Worm (Caenorhabditis elegans) whole organism, L1 larva: ENCODE results near the gene R160.3.

ENCODE experiments used
- C04F5.9 ChIP-seq: sonication (generic microtip); optimal IDR thresholded peaks from 2 replicates; lab custom pipeline; 2016; ENCODE audit warnings: missing genetic modification characterization, missing compliant biosample characterization
- C16A3.4 ChIP-seq: fragments of 150-350 bp; optimal IDR thresholded peaks from 2 replicates; lab custom pipeline; 2014; ENCODE audit warnings: missing biosample characterization, missing genetic modification characterization
- F16B12.6 ChIP-seq: fragments of 150-350 bp; optimal IDR thresholded peaks from 2 replicates; lab custom pipeline; 2014; ENCODE audit warnings: missing biosample characterization, missing genetic modification characterization
- Y116A8C.19 ChIP-seq: sonication (generic microtip); optimal IDR thresholded peaks from 2 replicates; lab custom pipeline; 2016; ENCODE audit warnings: missing compliant biosample characterization, missing genetic modification characterization, borderline replicate concordance
- aly-2 ChIP-seq: fragments of 150-350 bp; optimal IDR thresholded peaks from 2 replicates; lab custom pipeline; 2014; ENCODE audit warnings: missing biosample characterization, missing genetic modification characterization
- ceh-63 ChIP-seq: fragments of 200-800 bp; sonication (Bioruptor generic); optimal IDR thresholded peaks from 2 replicates; lab custom pipeline; 2018; ENCODE audit warnings: mild to moderate bottlenecking, missing genetic modification characterization, missing compliant biosample characterization
- ceh-8 ChIP-seq: fragments of 200-800 bp; sonication (Bioruptor generic); optimal IDR thresholded peaks from 2 replicates; lab custom pipeline; 2018; ENCODE audit warnings: mild to moderate bottlenecking, missing genetic modification characterization, moderate library complexity, missing compliant biosample characterization
- ceh-82 ChIP-seq, 3 experiments: fragments of 150-350 bp in 1 of 3; sonication (generic microtip) in 2 of 3; optimal IDR thresholded peaks; 2 replicates each; lab custom pipeline; 2014 to 2017; ENCODE audit warnings: missing biosample characterization in 3 of 3, missing genetic modification characterization in 3 of 3
- ceh-88 ChIP-seq: fragments of 200-800 bp; sonication (Bioruptor generic); IDR thresholded peaks from 2 replicates; pipeline ENCODE4 v1.3.6; 2022; ENCODE audit warnings: missing genetic modification characterization, missing compliant biosample characterization
- ceh-90 ChIP-seq: sonication (generic microtip); optimal IDR thresholded peaks from 2 replicates; lab custom pipeline; 2016; ENCODE audit warnings: missing genetic modification characterization, missing compliant biosample characterization
- dpl-1 ChIP-seq, 3 experiments: fragments of 150-350 bp in 2 of 3; sonication (generic microtip) in 1 of 3; optimal IDR thresholded peaks; 2 replicates each; lab custom pipeline; 2014 to 2017; ENCODE audit warnings: missing biosample characterization in 3 of 3, missing genetic modification characterization in 3 of 3, missing genetic modification reagents in 3 of 3
- egl-27 ChIP-seq, 2 experiments: fragments of 150-350 bp in 1 of 2; sonication (generic microtip); optimal IDR thresholded peaks; 3 replicates each; lab custom pipeline; 2017 to 2018; ENCODE audit warnings: missing biosample characterization in 2 of 2, missing genetic modification characterization in 2 of 2, missing genetic modification reagents in 2 of 2
- elt-2 ChIP-seq: sonication (generic microtip); optimal IDR thresholded peaks from 2 replicates; lab custom pipeline; 2016; ENCODE audit warnings: missing genetic modification characterization, mild to moderate bottlenecking, inconsistent platforms, missing compliant biosample characterization, missing genetic modification reagents
- elt-3 ChIP-seq, 6 experiments: fragments of 150-350 bp in 1 of 6; sonication (generic microtip); optimal IDR thresholded peaks; 2 replicates each; lab custom pipeline; 2017 to 2018; ENCODE audit warnings: missing biosample characterization in 6 of 6, missing genetic modification characterization in 6 of 6, inconsistent platforms in 1 of 6
- ets-5 ChIP-seq: fragments of 200-800 bp; sonication (Bioruptor generic); IDR thresholded peaks from 2 replicates; pipeline ENCODE4 v1.3.6; 2022; ENCODE audit warnings: missing genetic modification characterization, missing compliant biosample characterization
- fkh-10 ChIP-seq: sonication (generic microtip); optimal IDR thresholded peaks from 2 replicates; lab custom pipeline; 2017; ENCODE audit warnings: missing biosample characterization, missing genetic modification reagents, missing genetic modification characterization
- grh-1 ChIP-seq: fragments of 200-800 bp; sonication (Bioruptor generic); IDR thresholded peaks from 2 replicates; pipeline ENCODE4 v1.3.6; 2022; ENCODE audit warnings: missing genetic modification reagents, missing genetic modification characterization, missing compliant biosample characterization
- hlh-17 ChIP-seq: fragments of 200-800 bp; sonication (Bioruptor generic); optimal IDR thresholded peaks from 2 replicates; lab custom pipeline; 2018; ENCODE audit warnings: missing genetic modification characterization, mild to moderate bottlenecking, missing compliant biosample characterization, moderate library complexity, borderline replicate concordance
- hpl-2 ChIP-seq: fragments of 150-350 bp; optimal IDR thresholded peaks from 2 replicates; lab custom pipeline; 2014; ENCODE audit warnings: missing biosample characterization, missing genetic modification reagents, missing genetic modification characterization
- irx-1 ChIP-seq: sonication (generic microtip); optimal IDR thresholded peaks from 2 replicates; lab custom pipeline; 2016; ENCODE audit warnings: missing genetic modification characterization, missing compliant biosample characterization
- jun-1 ChIP-seq: fragments of 150-350 bp; optimal IDR thresholded peaks from 2 replicates; lab custom pipeline; 2014; ENCODE audit warnings: missing biosample characterization, missing genetic modification reagents, missing genetic modification characterization
- lin-14 ChIP-seq: fragments of 200-800 bp; sonication (Bioruptor generic); optimal IDR thresholded peaks from 2 replicates; lab custom pipeline; 2018; ENCODE audit warnings: mild to moderate bottlenecking, missing genetic modification characterization, moderate library complexity, missing compliant biosample characterization
- lin-39 ChIP-seq: fragments of 150-350 bp; optimal IDR thresholded peaks from 2 replicates; lab custom pipeline; 2014; ENCODE audit warnings: missing biosample characterization, missing genetic modification reagents, missing genetic modification characterization
- lsy-2 ChIP-seq, 2 experiments: fragments of 150-350 bp; optimal IDR thresholded peaks; 2 replicates each; lab custom pipeline; 2014; ENCODE audit warnings: missing biosample characterization in 2 of 2, missing genetic modification characterization in 2 of 2
- mef-2 ChIP-seq: fragments of 150-350 bp; optimal IDR thresholded peaks from 2 replicates; lab custom pipeline; 2014; ENCODE audit warnings: missing biosample characterization, missing genetic modification characterization
- nhr-11 ChIP-seq: fragments of 150-350 bp; optimal IDR thresholded peaks from 2 replicates; lab custom pipeline; 2014; ENCODE audit warnings: missing biosample characterization, missing genetic modification characterization
- nhr-47 ChIP-seq: sonication (generic microtip); optimal IDR thresholded peaks from 2 replicates; lab custom pipeline; 2016; ENCODE audit warnings: mild to moderate bottlenecking, missing genetic modification characterization, moderate library complexity, missing compliant biosample characterization
- nhr-71 ChIP-seq: sonication (generic microtip); optimal IDR thresholded peaks from 2 replicates; lab custom pipeline; 2016; ENCODE audit warnings: mild to moderate bottlenecking, missing genetic modification characterization, moderate library complexity, missing compliant biosample characterization
- nhr-76 ChIP-seq: sonication (generic microtip); optimal IDR thresholded peaks from 2 replicates; lab custom pipeline; 2017; ENCODE audit warnings: missing biosample characterization, missing genetic modification characterization
- nhr-77 ChIP-seq: fragments of 150-350 bp; optimal IDR thresholded peaks from 2 replicates; lab custom pipeline; 2014; ENCODE audit warnings: missing biosample characterization, missing genetic modification characterization
- nhr-90 ChIP-seq: sonication (generic microtip); optimal IDR thresholded peaks from 2 replicates; lab custom pipeline; 2016; ENCODE audit warnings: mild to moderate bottlenecking, missing genetic modification characterization, missing compliant biosample characterization; ENCODE audit not compliant: poor library complexity
- pag-3 ChIP-seq: sonication (generic microtip); optimal IDR thresholded peaks from 2 replicates; lab custom pipeline; 2017; ENCODE audit warnings: missing genetic modification characterization, mild to moderate bottlenecking, missing compliant biosample characterization, antibody characterized with exemption, borderline replicate concordance; ENCODE audit not compliant: insufficient read depth
- pax-3 ChIP-seq: fragments of 200-800 bp; sonication (Bioruptor generic); optimal IDR thresholded peaks from 2 replicates; lab custom pipeline; 2018; ENCODE audit warnings: mild to moderate bottlenecking, missing genetic modification characterization, moderate library complexity, missing compliant biosample characterization
- rnt-1 ChIP-seq: sonication (generic microtip); optimal IDR thresholded peaks from 2 replicates; lab custom pipeline; 2016; ENCODE audit warnings: mild to moderate bottlenecking, missing genetic modification characterization, moderate library complexity, missing compliant biosample characterization
- skn-1 ChIP-seq: fragments of 150-350 bp; optimal IDR thresholded peaks from 2 replicates; lab custom pipeline; 2014; ENCODE audit warnings: missing biosample characterization, missing genetic modification characterization
- snpc-4 ChIP-seq: fragments of 150-350 bp; optimal IDR thresholded peaks from 2 replicates; lab custom pipeline; 2014; ENCODE audit warnings: missing biosample characterization, missing genetic modification characterization
- sox-4 ChIP-seq: sonication (generic microtip); optimal IDR thresholded peaks from 2 replicates; lab custom pipeline; 2016; ENCODE audit warnings: missing genetic modification characterization, missing compliant biosample characterization
- sup-37 ChIP-seq: fragments of 200-800 bp; sonication (Bioruptor generic); optimal IDR thresholded peaks from 2 replicates; lab custom pipeline; 2018; ENCODE audit warnings: mild to moderate bottlenecking, missing genetic modification characterization, missing compliant biosample characterization
- tbx-2 ChIP-seq: sonication (generic microtip); optimal IDR thresholded peaks from 2 replicates; lab custom pipeline; 2016; ENCODE audit warnings: missing genetic modification characterization, missing compliant biosample characterization
- unc-86 ChIP-seq: sonication (generic microtip); optimal IDR thresholded peaks from 2 replicates; lab custom pipeline; 2016; ENCODE audit warnings: missing genetic modification characterization, missing compliant biosample characterization
- unc-98 ChIP-seq: fragments of 200-800 bp; sonication (Bioruptor generic); IDR thresholded peaks from 2 replicates; pipeline ENCODE4 v1.3.6; 2022; ENCODE audit warnings: missing genetic modification characterization, missing compliant biosample characterization
- zag-1 ChIP-seq: fragments of 150-350 bp; optimal IDR thresholded peaks from 2 replicates; lab custom pipeline; 2014; ENCODE audit warnings: missing biosample characterization, missing genetic modification characterization
- ztf-11 ChIP-seq, 2 experiments: sonication (generic microtip); optimal IDR thresholded peaks; 2 replicates each; lab custom pipeline; 2016 to 2017; ENCODE audit warnings: missing genetic modification characterization in 2 of 2, missing biosample characterization in 1 of 2, missing compliant biosample characterization in 1 of 2
- ztf-4 ChIP-seq: fragments of 150-350 bp; optimal IDR thresholded peaks from 2 replicates; lab custom pipeline; 2014; ENCODE audit warnings: missing biosample characterization, missing genetic modification characterization

The R160.3 gene

DNA sequence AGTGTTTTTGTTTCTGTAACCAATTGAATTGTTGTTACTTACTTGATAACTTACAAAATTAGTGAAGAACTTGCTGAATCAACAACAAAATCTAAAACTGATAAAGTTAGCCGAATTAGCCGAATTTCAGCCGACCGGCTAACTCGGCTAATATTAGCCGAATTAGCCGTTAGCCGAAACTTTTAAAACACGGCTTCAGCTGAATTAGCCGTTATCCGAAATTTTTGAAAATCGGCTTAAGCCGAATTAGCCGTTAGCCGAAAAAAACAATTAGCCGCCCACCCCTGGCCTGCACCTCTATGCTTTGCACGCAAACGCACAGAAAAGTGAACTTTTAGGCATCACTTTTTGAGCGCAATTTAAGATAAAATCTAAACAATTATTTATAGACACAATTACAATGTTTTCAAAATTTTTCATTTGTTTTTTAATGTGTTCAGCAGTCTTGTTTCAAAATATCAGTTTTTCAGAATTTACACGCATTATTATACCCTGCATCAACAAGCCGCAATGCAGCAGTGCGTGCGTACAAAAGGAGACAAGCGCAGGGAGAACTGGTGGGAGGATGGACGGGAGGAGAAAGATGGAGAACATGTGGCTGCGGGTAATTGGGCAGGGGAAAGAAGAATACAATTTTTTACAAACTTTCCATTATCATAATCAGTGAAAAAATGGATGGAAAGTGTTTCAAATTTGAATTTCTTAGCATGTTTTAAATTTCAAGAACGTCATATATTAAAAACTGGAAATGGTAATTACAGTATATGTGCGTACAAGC, 29.1 kb upstream of the R160.3 start (continued):
- TF ChIP-seq ztf-11 (tag; optimal IDR thresholded peaks at IDR 0.05; lab: Kevin White, UChicago) = peak in 1 of 2 experiments; percentile 53

DNA sequence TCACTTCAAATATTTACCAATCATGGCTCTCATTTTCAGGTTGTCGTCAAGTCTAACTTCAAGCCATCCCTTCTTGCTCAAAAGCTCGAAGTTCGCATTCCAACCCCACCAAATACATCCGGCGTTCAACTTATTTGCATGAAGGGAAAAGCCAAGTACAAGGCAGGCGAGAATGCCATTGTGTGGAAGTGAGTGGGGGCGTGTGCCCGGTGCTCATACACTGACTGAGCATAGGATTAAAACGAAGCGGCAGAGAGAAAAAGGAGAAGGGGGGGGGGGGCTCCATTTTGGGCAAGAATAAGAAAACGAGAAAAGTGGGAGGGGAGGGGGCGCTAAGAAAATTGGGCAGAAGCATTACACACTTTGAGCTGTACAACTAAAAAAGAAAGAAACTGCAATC, 25.5 kb upstream of the R160.3 start:
- TF ChIP-seq ceh-82 (tag; optimal IDR thresholded peaks at IDR 0.05; lab: Kevin White, UChicago) = peak in 1 of 3 experiments; percentile 2
- no peak for TF ChIP-seq unc-86 (tag; lab: Kevin White, UChicago)
- peak; percentile 63 for TF ChIP-seq lin-14 (GFP tag; lab: Kevin White, UChicago)
- TF ChIP-seq nhr-90 (tag; lab: Kevin White, UChicago) = no peak
- no peak for TF ChIP-seq jun-1 (tag; lab: Kevin White, UChicago)
- TF ChIP-seq ceh-88 (GFP tag; lab: Robert Waterston, UW) = no peak
- TF ChIP-seq Y116A8C.19 (tag; lab: Kevin White, UChicago) = no peak
- TF ChIP-seq, all 84 proteins: peak for 2

DNA sequence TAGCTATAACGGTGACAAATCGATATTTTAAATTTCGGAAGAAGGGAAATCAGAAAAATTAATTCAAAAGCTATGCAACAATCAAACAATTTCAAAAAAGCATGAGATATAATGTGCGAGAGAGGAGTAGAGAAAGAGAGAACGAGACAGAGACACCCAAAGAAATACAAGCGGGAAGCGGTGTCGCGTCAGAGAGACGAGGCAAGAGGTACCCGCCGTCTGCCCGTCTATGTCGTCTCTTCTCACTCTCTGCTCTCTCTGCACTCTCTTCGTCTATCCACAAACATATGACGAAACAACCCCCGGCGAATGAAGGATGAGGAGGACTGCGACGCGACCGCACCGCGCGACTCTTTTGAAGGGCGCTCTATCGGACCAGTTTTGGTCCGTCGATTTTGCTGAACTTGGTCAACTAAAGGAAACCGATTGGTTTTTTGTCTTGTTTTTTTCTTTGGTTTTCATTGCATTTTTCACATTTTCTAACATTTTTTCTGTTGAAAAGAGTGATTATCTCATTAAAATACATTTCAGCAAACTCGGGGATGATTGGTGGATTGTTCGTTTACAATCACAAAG, 22.8 kb upstream of the R160.3 start, which contains the start of gene dpy-23:
Gene dpy-23, plus strand, starts transcription at position 526 of the 576 bp plus-strand sequence.
- TF ChIP-seq fkh-10 (GFP tag; lab: Kevin White, UChicago) (peak; percentile 97), ceh-88 (GFP tag; lab: Robert Waterston, UW) (peak; percentile 66; the same call in 1 of the 2 replicates), irx-1 (tag; lab: Kevin White, UChicago) (peak; percentile 66), lsy-2 (tag; optimal IDR thresholded peaks at IDR 0.05; lab: Kevin White, UChicago) (peak; percentile 81 to 93), elt-3 (tag; optimal IDR thresholded peaks at IDR 0.05; lab: Kevin White, UChicago) (peak in 4 of 6 experiments; percentile 6 to 72 (median 66)), nhr-11 (tag; lab: Kevin White, UChicago) (peak; percentile 87), ceh-63 (GFP tag; lab: Kevin White, UChicago) (no peak), tbx-2 (tag; lab: Kevin White, UChicago) (peak; percentile 96), unc-98 (peak; percentile 56), grh-1 (GFP tag; lab: Robert Waterston, UW) (peak; percentile 89), pag-3 (tag; lab: Kevin White, UChicago) (no peak), mef-2 (tag; lab: Kevin White, UChicago) (peak; percentile 61), pax-3 (tag; lab: Kevin White, UChicago) (peak; percentile 73), dpl-1 (GFP tag; optimal IDR thresholded peaks at IDR 0.05; lab: Kevin White, UChicago) (peak; percentile 57 to 63 (median 61)), hpl-2 (peak; percentile 66), sup-37 (GFP tag; lab: Kevin White, UChicago) (peak; percentile 17), snpc-4 (tag; lab: Kevin White, UChicago) (peak; percentile 40), sox-4 (tag; lab: Kevin White, UChicago) (peak; percentile 74), egl-27 (tag; optimal IDR thresholded peaks at IDR 0.05; lab: Kevin White, UChicago) (peak; percentile 76 to 86), nhr-71 (tag; lab: Kevin White, UChicago) (peak; percentile 98), C16A3.4 (tag; lab: Kevin White, UChicago) (peak; percentile 71), ztf-4 (tag; lab: Kevin White, UChicago) (peak; percentile 94), nhr-77 (peak; percentile 96), ceh-8 (GFP tag; lab: Kevin White, UChicago) (peak; percentile 88), nhr-90 (tag; lab: Kevin White, UChicago) (peak; percentile 89), C04F5.9 (tag; lab: Kevin White, UChicago) (peak; percentile 8), skn-1 (tag; lab: Kevin White, UChicago) (peak; percentile 92), rnt-1 (peak; percentile 91), ceh-90 (tag; lab: Kevin White, UChicago) (no peak), elt-2 (tag; lab: Kevin White, UChicago) (peak; percentile 54), ets-5 (GFP tag; lab: Robert Waterston, UW) (no peak), hlh-17 (GFP tag; lab: Kevin White, UChicago) (no peak), zag-1 (tag; lab: Kevin White, UChicago) (peak; percentile 59), lin-39 (tag; lab: Kevin White, UChicago) (peak; percentile 49), nhr-76 (tag; lab: Kevin White, UChicago) (peak; percentile 23), nhr-47 (tag; lab: Kevin White, UChicago) (peak; percentile 94), F16B12.6 (tag; lab: Kevin White, UChicago) (peak; percentile 39), aly-2 (peak; percentile 57)
